Worm (Caenorhabditis elegans): Measurements from ENCODE around the gene dnj-17.

ce11 chrIII:13385850-13386249 lies 7.3 kb downstream of the dnj-17 start, which contains the start of gene T03F6.4:
- no peak for TF ChIP-seq dao-5 (tag; optimal IDR thresholded peaks at IDR 0.05)
- TF ChIP-seq W03F9.2 (tag; optimal IDR thresholded peaks at IDR 0.05) = no peak

Data from whole organism, L4/young adult.